Worm (Caenorhabditis elegans): ENCODE data around the gene cest-2.1.

The cest-2.1 gene

ce11 chrV:14153615-14154014 is 17.7 kb downstream of the cest-2.1 start (continued):
- no peak for TF ChIP-seq T23F11.4 (GFP tag; optimal IDR thresholded peaks at IDR 0.05)
- TF ChIP-seq unc-55 (GFP tag; optimal IDR thresholded peaks at IDR 0.05): peak; percentile 76
- no peak for TF ChIP-seq ceh-31 (tag; optimal IDR thresholded peaks at IDR 0.05)
- no peak for TF ChIP-seq F13H6.1 (tag; optimal IDR thresholded peaks at IDR 0.05)
- TF ChIP-seq tbx-7 (tag; optimal IDR thresholded peaks at IDR 0.05): no peak
- TF ChIP-seq pqm-1 (tag; optimal IDR thresholded peaks at IDR 0.05): no peak
- TF ChIP-seq unc-3 (GFP tag; conservative IDR thresholded peaks at IDR 0.05): no peak
- TF ChIP-seq unc-3 (tag; optimal IDR thresholded peaks at IDR 0.05): no peak
- no peak for TF ChIP-seq ceh-24 (tag; optimal IDR thresholded peaks at IDR 0.05)

DNA sequence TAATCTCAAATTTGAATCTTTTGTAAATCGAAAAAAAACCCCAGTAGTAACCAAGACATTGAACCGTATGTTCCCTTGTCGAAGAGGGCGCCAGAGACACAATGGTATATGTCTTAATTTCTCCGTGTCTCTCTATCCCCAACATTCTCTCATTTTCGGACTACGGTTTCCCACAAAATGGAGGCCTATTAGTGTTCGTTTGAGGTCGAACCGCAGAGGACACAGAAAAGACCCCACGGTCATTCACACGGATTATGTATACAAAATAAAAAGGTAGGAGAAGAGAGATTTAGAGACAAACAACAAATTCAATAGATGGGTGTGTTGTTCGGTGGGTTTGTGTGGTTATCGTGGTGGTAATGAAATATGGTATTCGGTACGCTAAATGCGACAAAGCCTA is 20.3 kb downstream of the cest-2.1 start:
- TF ChIP-seq dve-1 (tag; optimal IDR thresholded peaks at IDR 0.05) (no peak), nhr-11 (tag; optimal IDR thresholded peaks at IDR 0.05) (no peak), ceh-24 (tag; optimal IDR thresholded peaks at IDR 0.05) (no peak), fax-1 (tag; optimal IDR thresholded peaks at IDR 0.05) (no peak), T23F11.4 (GFP tag; optimal IDR thresholded peaks at IDR 0.05) (no peak), ref-2 (tag; optimal IDR thresholded peaks at IDR 0.05) (no peak), ttx-3 (tag; optimal IDR thresholded peaks at IDR 0.05) (no peak), lin-11 (tag; optimal IDR thresholded peaks at IDR 0.05) (no peak), ceh-22 (tag; optimal IDR thresholded peaks at IDR 0.05) (no peak), ceh-45 (GFP tag; IDR thresholded peaks at IDR 0.05) (no peak), F13H6.1 (tag; optimal IDR thresholded peaks at IDR 0.05) (no peak), gmeb-2 (tag; optimal IDR thresholded peaks at IDR 0.05) (no peak), tbx-7 (tag; optimal IDR thresholded peaks at IDR 0.05) (no peak), unc-55 (GFP tag; optimal IDR thresholded peaks at IDR 0.05) (no peak), K09A11.1 (tag; optimal IDR thresholded peaks at IDR 0.05; ENCODE audit: insufficient read depth) (no peak), Y22D7AL.16 (tag; optimal IDR thresholded peaks at IDR 0.05) (no peak), hlh-6 (tag; optimal IDR thresholded peaks at IDR 0.05) (no peak), pax-1 (tag; optimal IDR thresholded peaks at IDR 0.05) (no peak), rnt-1 (tag; optimal IDR thresholded peaks at IDR 0.05) (no peak), pqm-1 (tag; optimal IDR thresholded peaks at IDR 0.05) (no peak)

DNA sequence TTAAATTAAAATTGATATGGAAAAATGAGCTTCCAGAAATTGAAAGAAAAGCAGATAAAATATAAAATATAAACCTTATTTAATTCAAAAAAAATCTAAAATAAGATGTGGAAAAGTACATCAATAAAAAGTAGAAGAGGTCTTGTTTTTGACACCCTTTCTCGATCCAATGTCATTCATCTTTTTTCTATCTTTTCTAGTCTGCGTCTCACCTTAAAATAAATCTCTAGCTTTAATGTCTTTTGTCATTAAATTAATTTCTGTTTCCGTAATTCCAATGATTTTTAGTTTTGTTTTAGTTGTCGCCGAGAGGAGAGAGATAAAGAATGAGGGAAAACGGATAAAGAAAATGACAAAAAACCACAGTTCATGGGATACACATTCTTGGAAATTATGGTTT is 22.2 kb downstream of the cest-2.1 start:
- TF ChIP-seq lin-11 (tag; optimal IDR thresholded peaks at IDR 0.05) (no peak), rnt-1 (tag; optimal IDR thresholded peaks at IDR 0.05) (no peak), K09A11.1 (tag; optimal IDR thresholded peaks at IDR 0.05; ENCODE audit: insufficient read depth) (no peak), ceh-19 (GFP tag; optimal IDR thresholded peaks at IDR 0.05) (no peak), madf-2 (tag; optimal IDR thresholded peaks at IDR 0.05) (no peak), sdc-2 (tag; optimal IDR thresholded peaks at IDR 0.05) (no peak), pat-9 (tag; optimal IDR thresholded peaks at IDR 0.05) (no peak), C08G9.2 (tag; optimal IDR thresholded peaks at IDR 0.05) (no peak), hlh-15 (tag; optimal IDR thresholded peaks at IDR 0.05) (no peak), nhr-232 (tag; optimal IDR thresholded peaks at IDR 0.05) (no peak), F13H6.1 (tag; optimal IDR thresholded peaks at IDR 0.05) (no peak), tbx-2 (tag; optimal IDR thresholded peaks at IDR 0.05) (no peak), ceh-30 (tag; optimal IDR thresholded peaks at IDR 0.05) (no peak), C38D4.7 (GFP tag; optimal IDR thresholded peaks at IDR 0.05) (no peak), lim-6 (tag; optimal IDR thresholded peaks at IDR 0.05) (no peak)

DNA sequence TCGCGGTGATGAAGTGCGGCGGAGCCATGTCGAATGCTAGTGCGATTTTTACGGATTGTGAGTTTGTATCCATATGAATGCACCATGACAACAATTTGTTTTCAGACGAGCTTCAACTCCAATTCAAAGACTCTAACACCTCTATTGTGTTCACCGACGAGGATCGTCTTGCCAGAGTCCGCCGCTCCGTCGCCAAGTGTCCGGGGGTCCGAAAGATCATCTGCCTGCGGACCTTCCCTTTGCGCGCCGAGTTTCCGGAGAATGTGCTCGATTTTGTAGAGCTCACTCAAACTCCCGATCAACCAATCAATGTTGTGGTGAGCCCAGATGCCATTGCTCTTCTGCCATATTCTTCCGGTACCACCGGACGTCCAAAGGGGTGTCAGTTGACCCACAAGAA is 24.2 kb downstream of the cest-2.1 start:
- TF ChIP-seq elt-4 (tag; optimal IDR thresholded peaks at IDR 0.05) (no peak), hlh-8 (tag; optimal IDR thresholded peaks at IDR 0.05) (no peak), hlh-6 (tag; optimal IDR thresholded peaks at IDR 0.05) (no peak), lim-6 (tag; optimal IDR thresholded peaks at IDR 0.05) (no peak), fkh-6 (tag; optimal IDR thresholded peaks at IDR 0.05) (no peak), che-1 (tag; optimal IDR thresholded peaks at IDR 0.05) (no peak), unc-86 (tag; optimal IDR thresholded peaks at IDR 0.05) (no peak), ztf-16 (tag; optimal IDR thresholded peaks at IDR 0.05) (no peak), ceh-45 (GFP tag; IDR thresholded peaks at IDR 0.05) (no peak), sdc-2 (tag; optimal IDR thresholded peaks at IDR 0.05) (no peak), lin-11 (tag; optimal IDR thresholded peaks at IDR 0.05) (no peak), unc-3 (GFP tag; conservative IDR thresholded peaks at IDR 0.05) (no peak), unc-3 (tag; optimal IDR thresholded peaks at IDR 0.05) (no peak), pqm-1 (tag; optimal IDR thresholded peaks at IDR 0.05) (no peak), dmd-4 (tag; optimal IDR thresholded peaks at IDR 0.05; ENCODE audit: borderline replicate concordance) (no peak), ceh-6 (GFP tag; optimal IDR thresholded peaks at IDR 0.05) (no peak), ceh-48 (tag; optimal IDR thresholded peaks at IDR 0.05) (no peak)

Measured in whole organism, late embryonic.